Fruit fly (Drosophila melanogaster) whole organism, embryonic: ENCODE data around the gene CG12539.
A peak's percentile ranks its signal among the peaks of the same experiment; 100 is the strongest.

Experiments used
- CG11085 ChIP-seq: fragments of 200-800 bp; sonication (Bioruptor generic); IDR thresholded peaks from 2 replicates; pipeline ENCODE4 v1.3.6; 2022; ENCODE audit warnings: missing biosample characterization, missing genetic modification characterization
- CG11093 ChIP-seq: fragments of 200-800 bp; sonication (Bioruptor generic); IDR thresholded peaks from 3 replicates; pipeline ENCODE4 v1.3.6; 2022; ENCODE audit warnings: missing biosample characterization, missing genetic modification characterization
- CG11696 ChIP-seq: fragments of 200-800 bp; sonication (Bioruptor generic); IDR thresholded peaks from 2 replicates; pipeline ENCODE4 v1.3.6; 2022; ENCODE audit warnings: missing biosample characterization, missing genetic modification characterization
- CG12071 ChIP-seq: fragments of 200-800 bp; sonication (Bioruptor generic); optimal IDR thresholded peaks from 3 replicates; lab custom pipeline; 2018; ENCODE audit warnings: missing biosample characterization, mild to moderate bottlenecking, missing genetic modification characterization
- CG12104 ChIP-seq: fragments of 200-800 bp; sonication (Bioruptor generic); optimal IDR thresholded peaks from 3 replicates; lab custom pipeline; 2016; ENCODE audit warnings: missing biosample characterization, missing genetic modification characterization
- CG12236 ChIP-seq: fragments of 200-800 bp; sonication (Bioruptor generic); optimal IDR thresholded peaks from 2 replicates; lab custom pipeline; 2016; ENCODE audit warnings: missing biosample characterization, missing genetic modification characterization
- CG12659 ChIP-seq: fragments of 200-800 bp; sonication (Bioruptor generic); optimal IDR thresholded peaks from 3 replicates; lab custom pipeline; 2017; ENCODE audit warnings: mild to moderate bottlenecking, missing biosample characterization, missing genetic modification reagents, missing genetic modification characterization
- CG12769 ChIP-seq: fragments of 200-800 bp; sonication (Bioruptor generic); optimal IDR thresholded peaks from 2 replicates; lab custom pipeline; 2019; ENCODE audit warnings: missing biosample characterization, mild to moderate bottlenecking, missing genetic modification characterization, moderate library complexity
- CG14860 ChIP-seq: fragments of 200-800 bp; sonication (Bioruptor generic); IDR thresholded peaks from 3 replicates; pipeline ENCODE4 v1.3.6; 2022; ENCODE audit warnings: missing biosample characterization, missing genetic modification characterization; ENCODE audit not compliant: partially characterized antibody
- CG16779 ChIP-seq: fragments of 200-800 bp; sonication (Bioruptor generic); IDR thresholded peaks from 2 replicates; pipeline ENCODE4 v1.3.6; 2022; ENCODE audit warnings: missing biosample characterization, missing genetic modification characterization
- CG17802 ChIP-seq: fragments of 200-800 bp; sonication (Bioruptor generic); optimal IDR thresholded peaks from 2 replicates; lab custom pipeline; 2018; ENCODE audit warnings: missing biosample characterization, mild to moderate bottlenecking, missing genetic modification characterization, moderate library complexity
- CG2129 ChIP-seq: fragments of 200-800 bp; sonication (Bioruptor generic); IDR thresholded peaks from 2 replicates; pipeline ENCODE4 v1.3.6; 2022; ENCODE audit warnings: missing biosample characterization, missing genetic modification characterization; ENCODE audit not compliant: partially characterized antibody
- CG3065 ChIP-seq: fragments of 200-800 bp; sonication (Bioruptor generic); optimal IDR thresholded peaks from 2 replicates; lab custom pipeline; 2016; ENCODE audit warnings: missing biosample characterization, missing genetic modification characterization
- CG4617 ChIP-seq: fragments of 200-800 bp; sonication (Bioruptor generic); optimal IDR thresholded peaks from 3 replicates; lab custom pipeline; 2016; ENCODE audit warnings: missing biosample characterization, missing genetic modification characterization, borderline replicate concordance
- CG9437 ChIP-seq: fragments of 200-800 bp; sonication (Bioruptor generic); optimal IDR thresholded peaks from 2 replicates; lab custom pipeline; 2018; ENCODE audit warnings: missing biosample characterization, mild to moderate bottlenecking, missing genetic modification characterization
- Deaf1 ChIP-seq: fragments of 200-800 bp; optimal IDR thresholded peaks from 3 replicates; lab custom pipeline; 2019; ENCODE audit warnings: missing biosample characterization, mild to moderate bottlenecking, missing genetic modification characterization, moderate library complexity
- Doc2 ChIP-seq: fragments of 200-800 bp; sonication (Bioruptor generic); IDR thresholded peaks from 2 replicates; pipeline ENCODE4 v1.3.6; 2022; ENCODE audit warnings: missing biosample characterization, missing genetic modification characterization
- E2f1 ChIP-seq: fragments of 200-800 bp; sonication (Bioruptor generic); IDR thresholded peaks from 2 replicates; pipeline ENCODE4 v1.3.6; 2022; ENCODE audit warnings: missing biosample characterization, missing genetic modification characterization
- HLH4C ChIP-seq: fragments of 200-800 bp; sonication (Bioruptor generic); IDR thresholded peaks from 3 replicates; pipeline ENCODE4 v1.3.6; 2022; ENCODE audit warnings: missing biosample characterization, missing genetic modification characterization; ENCODE audit not compliant: partially characterized antibody
- Hr78 ChIP-seq, 2 experiments: fragments of 200-800 bp in 1 of 2; fragments of >200 bp in 1 of 2; sonication (Bioruptor generic) in 1 of 2; optimal IDR thresholded peaks; 2 replicates each; lab custom pipeline; 2017 to 2019; ENCODE audit warnings: missing biosample characterization in 2 of 2, missing genetic modification characterization in 2 of 2, mild to moderate bottlenecking in 1 of 2, moderate library complexity in 1 of 2
- Hsf ChIP-seq: fragments of 200-800 bp; sonication (Bioruptor generic); optimal IDR thresholded peaks from 3 replicates; lab custom pipeline; 2016; ENCODE audit warnings: missing biosample characterization, missing genetic modification characterization
- Mes4 ChIP-seq: fragments of 200-800 bp; sonication (Bioruptor generic); optimal IDR thresholded peaks from 2 replicates; lab custom pipeline; 2016; ENCODE audit warnings: missing biosample characterization, missing genetic modification characterization
- Nf-YC ChIP-seq: fragments of 200-800 bp; optimal IDR thresholded peaks from 3 replicates; lab custom pipeline; 2019; ENCODE audit warnings: missing biosample characterization, mild to moderate bottlenecking, missing genetic modification characterization, moderate library complexity
- Sox100B ChIP-seq: fragments of 200-800 bp; sonication (Bioruptor generic); optimal IDR thresholded peaks from 3 replicates; lab custom pipeline; 2018; ENCODE audit warnings: missing biosample characterization, mild to moderate bottlenecking, missing genetic modification characterization
- Sry-β ChIP-seq: fragments of 200-800 bp; sonication (Bioruptor generic); optimal IDR thresholded peaks from 2 replicates; lab custom pipeline; 2018; ENCODE audit warnings: missing biosample characterization, mild to moderate bottlenecking, missing genetic modification characterization, moderate library complexity
- Ssrp ChIP-seq: fragments of 200-800 bp; sonication (Bioruptor generic); optimal IDR thresholded peaks from 2 replicates; lab custom pipeline; 2018; ENCODE audit warnings: missing biosample characterization, mild to moderate bottlenecking, missing genetic modification characterization, moderate library complexity
- Tbp ChIP-seq: fragments of >200 bp; optimal IDR thresholded peaks from 2 replicates; lab custom pipeline; 2018; ENCODE audit warnings: missing biosample characterization, missing genetic modification characterization
- abd-A ChIP-seq: fragments of 200-800 bp; sonication (Bioruptor generic); optimal IDR thresholded peaks from 3 replicates; lab custom pipeline; 2019; ENCODE audit warnings: missing biosample characterization, mild to moderate bottlenecking, missing genetic modification characterization, moderate library complexity
- amos ChIP-seq: fragments of 200-800 bp; sonication (Bioruptor generic); IDR thresholded peaks from 2 replicates; pipeline ENCODE4 v1.3.6; 2022; ENCODE audit warnings: missing biosample characterization, missing genetic modification characterization; ENCODE audit not compliant: partially characterized antibody
- aop ChIP-seq: fragments of 200-800 bp; sonication (Bioruptor generic); IDR thresholded peaks from 2 replicates; pipeline ENCODE4 v1.3.6; 2022; ENCODE audit warnings: missing biosample characterization, missing genetic modification characterization
- bab2 ChIP-seq: fragments of 200-800 bp; sonication (Bioruptor generic); optimal IDR thresholded peaks from 2 replicates; lab custom pipeline; 2016; ENCODE audit warnings: missing biosample characterization, missing genetic modification characterization
- cato ChIP-seq: fragments of 200-800 bp; sonication (Bioruptor generic); optimal IDR thresholded peaks from 2 replicates; lab custom pipeline; 2016; ENCODE audit warnings: missing biosample characterization, missing genetic modification characterization, borderline replicate concordance
- chn ChIP-seq: fragments of 200-800 bp; sonication (Bioruptor generic); optimal IDR thresholded peaks from 2 replicates; lab custom pipeline; 2016; ENCODE audit warnings: missing biosample characterization, missing genetic modification characterization
- ci ChIP-seq: fragments of 200-800 bp; sonication (Bioruptor generic); IDR thresholded peaks from 3 replicates; pipeline ENCODE4 v1.3.6; 2022; ENCODE audit warnings: missing biosample characterization, missing genetic modification characterization
- crc ChIP-seq: fragments of 200-800 bp; sonication (Bioruptor generic); optimal IDR thresholded peaks from 2 replicates; lab custom pipeline; 2016; ENCODE audit warnings: missing biosample characterization, missing genetic modification characterization
- ems ChIP-seq: fragments of 200-800 bp; sonication (Bioruptor generic); optimal IDR thresholded peaks from 3 replicates; lab custom pipeline; 2016; ENCODE audit warnings: missing biosample characterization, missing genetic modification characterization
- fu2 ChIP-seq: fragments of 200-800 bp; sonication (Bioruptor generic); optimal IDR thresholded peaks from 2 replicates; lab custom pipeline; 2016; ENCODE audit warnings: missing biosample characterization, missing genetic modification characterization
- gro ChIP-seq: fragments of 200-800 bp; sonication (Bioruptor generic); optimal IDR thresholded peaks from 2 replicates; lab custom pipeline; 2016; ENCODE audit warnings: missing biosample characterization, missing genetic modification characterization
- hkb ChIP-seq, 2 experiments: fragments of 200-800 bp in 1 of 2; fragments of >200 bp in 1 of 2; sonication (Bioruptor generic) in 1 of 2; IDR thresholded peaks in 1 of 2; optimal IDR thresholded peaks in 1 of 2; 2 replicates each; pipeline versions ENCODE4 v1.3.6 to Lab custom; 2017 to 2022; ENCODE audit warnings: missing biosample characterization in 1 of 2, missing genetic modification characterization in 1 of 2
- insv ChIP-seq, 2 experiments: fragments of 200-800 bp; sonication (Bioruptor generic); optimal IDR thresholded peaks; 3 replicates each; lab custom pipeline; 2016 to 2018; ENCODE audit warnings: missing biosample characterization in 2 of 2, missing genetic modification characterization in 2 of 2
- nom ChIP-seq: fragments of 200-800 bp; sonication (Bioruptor generic); optimal IDR thresholded peaks from 2 replicates; lab custom pipeline; 2017; ENCODE audit warnings: missing biosample characterization, missing genetic modification characterization, mild to moderate bottlenecking, moderate library complexity, missing genetic modification reagents
- onecut ChIP-seq: fragments of 200-800 bp; sonication (Bioruptor generic); IDR thresholded peaks from 2 replicates; pipeline ENCODE4 v1.3.6; 2022; ENCODE audit warnings: missing biosample characterization, missing genetic modification characterization
- sens-2 ChIP-seq: fragments of 200-800 bp; sonication (Bioruptor generic); IDR thresholded peaks from 2 replicates; pipeline ENCODE4 v1.3.6; 2022; ENCODE audit warnings: missing biosample characterization, missing genetic modification characterization
- shn ChIP-seq: fragments of 200-800 bp; sonication (Bioruptor generic); optimal IDR thresholded peaks from 3 replicates; lab custom pipeline; 2016; ENCODE audit warnings: missing biosample characterization, missing genetic modification characterization
- sisA ChIP-seq: fragments of 200-800 bp; sonication (Bioruptor generic); IDR thresholded peaks from 2 replicates; pipeline ENCODE4 v1.3.6; 2022; ENCODE audit warnings: missing biosample characterization, missing genetic modification characterization
- so ChIP-seq: fragments of 200-800 bp; sonication (Bioruptor generic); IDR thresholded peaks from 3 replicates; pipeline ENCODE4 v1.3.6; 2022; ENCODE audit warnings: missing biosample characterization, missing genetic modification characterization
- sob ChIP-seq: fragments of 200-800 bp; sonication (Bioruptor generic); IDR thresholded peaks from 2 replicates; pipeline ENCODE4 v1.3.6; 2022; ENCODE audit warnings: missing biosample characterization, missing genetic modification characterization
- tap ChIP-seq: fragments of 200-800 bp; optimal IDR thresholded peaks from 3 replicates; lab custom pipeline; 2019; ENCODE audit warnings: missing biosample characterization, mild to moderate bottlenecking, missing genetic modification characterization, moderate library complexity
- ttk ChIP-seq: fragments of 200-800 bp; sonication (Bioruptor generic); IDR thresholded peaks from 2 replicates; pipeline ENCODE4 v2.1.2; 2022; ENCODE audit warnings: missing biosample characterization, missing genetic modification characterization

The CG12539 gene

DNA sequence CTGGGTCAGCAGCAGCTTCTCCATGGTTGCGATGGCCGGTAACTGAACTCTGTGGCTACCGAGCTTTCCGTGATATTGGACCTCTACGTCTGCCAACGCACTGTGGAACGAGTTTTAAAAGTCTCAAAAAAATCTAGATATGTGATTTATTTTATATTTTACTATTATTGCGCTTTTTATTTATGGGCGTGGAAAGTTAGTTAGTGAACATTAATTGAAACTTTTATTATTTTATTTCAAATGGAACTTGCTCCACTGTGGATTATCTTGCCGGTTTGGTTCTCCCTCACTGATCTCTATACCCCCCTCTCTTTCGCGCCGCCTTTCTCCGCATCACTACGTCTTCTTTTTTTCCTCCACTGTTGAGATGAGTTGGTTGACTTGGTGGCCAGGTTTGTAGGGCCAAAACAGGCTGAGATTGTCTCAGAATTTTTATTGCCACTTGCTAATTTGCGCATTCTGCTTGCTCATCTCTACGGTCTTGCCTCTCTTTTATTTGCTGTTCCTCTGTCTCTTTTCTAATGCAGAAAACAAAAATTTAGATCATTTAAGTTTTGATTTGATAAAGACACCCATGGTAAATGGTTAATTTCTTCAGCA is 4.3 kb upstream of the CG12539 start, which contains the start of gene CG9522:
TSS of gene CG9522 (minus strand) at position 54 of the 600 bp plus-strand sequence.
- TF ChIP-seq hkb (optimal IDR thresholded peaks at IDR 0.05; lab: Kevin White, UChicago) (no peak), hkb (GFP tag; IDR thresholded peaks at IDR 0.05; lab: Robert Waterston, UW) (peak; percentile 86), Hr78 (GFP tag; optimal IDR thresholded peaks at IDR 0.05; lab: Kevin White, UChicago) (peak in 1 of 2 experiments; percentile 4), CG11085 (GFP tag; lab: Robert Waterston, UW) (peak; percentile 45; the same call in 1 of the 2 replicates), Nf-YC (tag; lab: Kevin White, UChicago) (no peak), sisA (GFP tag; lab: Robert Waterston, UW) (peak; percentile 70), ci (GFP tag; lab: Robert Waterston, UW) (peak; percentile 91), insv (GFP tag; optimal IDR thresholded peaks at IDR 0.05; lab: Kevin White, UChicago) (no peak), CG11696 (GFP tag; lab: Robert Waterston, UW) (peak; percentile 60; the same call in 1 of the 2 replicates), ems (peak; percentile 27), CG4617 (GFP tag; lab: Kevin White, UChicago) (no peak), sob (GFP tag; lab: Robert Waterston, UW) (peak; percentile 76), shn (GFP tag; lab: Kevin White, UChicago) (no peak), Hsf (GFP tag; lab: Kevin White, UChicago) (peak; percentile 72), ttk (GFP tag; lab: Robert Waterston, UW) (peak; percentile 61; the same call in 1 of the 2 replicates), Ssrp (tag; lab: Kevin White, UChicago) (peak; percentile 69), tap (peak; percentile 73), CG12104 (GFP tag; lab: Kevin White, UChicago) (peak; percentile 43), CG12071 (GFP tag; lab: Kevin White, UChicago) (peak; percentile 39), E2f1 (GFP tag; lab: Robert Waterston, UW) (peak; percentile 69), bab2 (GFP tag; lab: Kevin White, UChicago) (no peak), Deaf1 (tag; lab: Kevin White, UChicago) (peak; percentile 29), gro (GFP tag; lab: Kevin White, UChicago) (no peak), chn (GFP tag; lab: Kevin White, UChicago) (peak; percentile 49), CG9437 (GFP tag; lab: Kevin White, UChicago) (peak; percentile 35), nom (peak; percentile 77), Doc2 (no peak), amos (GFP tag; lab: Robert Waterston, UW) (no peak), CG16779 (GFP tag; lab: Robert Waterston, UW) (no peak), CG2129 (no peak), so (peak; percentile 51; the same call in 1 of the 3 replicates), CG12659 (GFP tag; lab: Kevin White, UChicago) (peak; percentile 55), sens-2 (GFP tag; lab: Robert Waterston, UW) (peak; percentile 78), Mes4 (GFP tag; lab: Kevin White, UChicago) (peak; percentile 3), abd-A (tag; lab: Kevin White, UChicago) (no peak), Tbp (GFP tag; lab: Kevin White, UChicago) (no peak), CG12769 (tag; lab: Kevin White, UChicago) (peak; percentile 25), crc (GFP tag; lab: Kevin White, UChicago) (peak; percentile 11), CG14860 (GFP tag; lab: Robert Waterston, UW) (0 out of 3 replicates have a peak, but pooled peaks have one; percentile 18), cato (no peak), fu2 (GFP tag; lab: Kevin White, UChicago) (no peak), Sox100B (peak; percentile 42), CG11093 (GFP tag; lab: Robert Waterston, UW) (peak; percentile 72), HLH4C (no peak), CG12236 (GFP tag; lab: Kevin White, UChicago) (no peak), CG17802 (tag; lab: Kevin White, UChicago) (peak; percentile 49), Sry-β (GFP tag; lab: Kevin White, UChicago) (peak; percentile 3), CG3065 (no peak), aop (GFP tag; lab: Robert Waterston, UW) (0 out of 2 replicates have a peak, but pooled peaks have one; percentile 35), onecut (GFP tag; lab: Robert Waterston, UW) (peak; percentile 63)
